Fruit fly (Drosophila melanogaster): ENCODE data around the gene CG4594.

The CG4594 gene

dm6 chr2L:9919949-9920348 lies at the start of gene CG4594:
CG4594 (plus strand) TSS chr2L:9920160.
- no peak for TF ChIP-seq noc (tag; optimal IDR thresholded peaks at IDR 0.05)

- TF ChIP-seq noc (tag; optimal IDR thresholded peaks at IDR 0.05): no peak
Observed at dm6 chr2L:9882393-9882971, 37.5 kb upstream of the CG4594 start.

- no peak for TF ChIP-seq noc (tag; optimal IDR thresholded peaks at IDR 0.05)
Observed at dm6 chr2L:9886086-9886485, 33.9 kb upstream of the CG4594 start, which contains the start of gene nAChRalpha6. nAChRalpha6 (minus strand) TSS chr2L:9886250.

dm6 chr2L:9887856-9888269 lies 32.1 kb upstream of the CG4594 start, which contains the start of gene Fkbp59:
Fkbp59 (plus strand) TSS chr2L:9888005.
- no peak for TF ChIP-seq noc (tag; optimal IDR thresholded peaks at IDR 0.05)

DNA sequence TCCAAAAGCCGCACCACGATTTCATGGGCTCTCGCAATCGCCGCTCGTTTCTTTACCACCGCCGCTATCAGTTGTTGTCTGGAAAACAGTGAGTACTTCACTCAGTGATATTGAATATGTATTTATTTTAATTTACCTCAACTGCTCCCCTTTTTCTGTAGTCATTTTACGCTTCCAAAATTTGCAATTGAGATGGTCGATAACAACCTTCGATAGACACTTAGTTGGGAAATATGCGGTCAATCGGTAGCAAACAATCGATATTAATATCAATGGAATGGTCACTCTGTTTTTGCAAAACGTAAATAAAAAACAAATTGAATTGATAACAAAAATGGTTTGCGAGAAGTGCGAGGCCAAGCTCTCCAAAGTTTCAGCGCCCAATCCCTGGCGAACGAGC lies 29.4 kb upstream of the CG4594 start, which contains the start of the genes CG34183 and CG4537:
Gene CG34183 (minus strand): TSS at position 197 of the 400 bp plus-strand sequence.
Gene CG4537 (plus strand): TSS at position 310 of the 400 bp plus-strand sequence.
- TF ChIP-seq noc (tag; optimal IDR thresholded peaks at IDR 0.05): no peak

DNA sequence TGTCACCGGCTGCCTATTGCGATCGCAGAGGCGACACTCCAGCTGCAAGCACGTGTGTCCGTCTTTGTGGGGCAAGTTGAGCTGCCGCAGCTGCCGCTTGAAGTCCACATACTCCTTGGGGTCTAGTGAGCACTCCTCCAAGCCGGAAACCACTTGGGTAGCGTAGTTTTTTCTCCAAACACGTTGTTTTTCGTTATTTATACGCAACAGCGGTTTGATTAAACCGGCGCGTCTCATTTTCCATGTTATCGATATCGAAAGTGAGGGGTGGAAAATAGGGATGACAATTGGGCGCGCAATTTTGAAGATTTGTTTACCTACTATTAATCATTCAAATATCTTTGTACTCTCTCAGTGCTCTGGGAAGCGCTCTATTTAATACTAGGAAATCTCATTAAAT lies 26.8 kb upstream of the CG4594 start, which contains the start of gene mtDNA-helicase:
Gene mtDNA-helicase (minus strand): TSS at position 264 of the 400 bp plus-strand sequence.
- no peak for TF ChIP-seq noc (tag; optimal IDR thresholded peaks at IDR 0.05)

DNA sequence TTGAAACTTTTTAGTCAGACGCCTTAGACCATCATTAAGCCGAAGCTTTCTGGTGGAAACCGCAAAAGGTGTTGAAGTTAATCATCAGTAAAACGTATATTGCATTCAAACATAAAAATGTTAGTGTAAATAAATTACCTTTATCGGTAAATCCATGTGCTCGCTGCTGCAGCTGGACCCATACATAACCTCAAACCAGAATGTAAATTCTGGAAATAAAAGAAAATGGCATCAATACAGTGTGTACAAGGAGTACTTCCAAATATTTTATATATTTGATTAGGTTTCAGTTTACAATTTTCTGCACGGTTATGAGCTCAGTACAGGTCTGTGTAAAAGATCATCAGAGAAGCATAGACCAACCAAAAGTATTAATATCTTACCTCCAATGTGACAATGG lies 25.8 kb upstream of the CG4594 start:
- no peak for TF ChIP-seq noc (tag; optimal IDR thresholded peaks at IDR 0.05)

DNA sequence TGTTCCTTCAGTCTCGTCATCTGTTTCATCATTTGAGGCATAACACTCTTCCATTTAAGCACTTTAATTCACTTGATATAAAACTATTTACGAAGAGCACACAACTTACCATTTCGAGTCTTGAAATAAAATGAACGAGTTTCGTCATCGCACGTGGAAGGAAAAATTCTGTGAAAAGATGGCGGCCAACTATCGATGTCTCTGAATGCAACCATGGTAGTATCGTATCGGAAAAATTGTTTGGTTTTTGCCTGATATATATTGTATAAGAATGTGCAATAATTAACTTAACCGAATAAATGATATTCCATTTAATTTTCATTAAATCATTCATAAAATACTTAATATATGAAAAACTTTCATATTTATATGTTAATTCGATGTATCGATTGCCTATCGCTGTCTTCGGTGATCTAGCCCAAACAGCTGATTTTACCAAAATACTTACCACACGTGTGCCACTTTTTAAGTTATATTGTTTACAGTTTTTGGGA lies 25.0 kb upstream of the CG4594 start, which contains the start of gene Bka:
Gene Bka (plus strand): TSS at position 417 of the 494 bp plus-strand sequence.
- TF ChIP-seq noc (tag; optimal IDR thresholded peaks at IDR 0.05): peak; percentile 52

DNA sequence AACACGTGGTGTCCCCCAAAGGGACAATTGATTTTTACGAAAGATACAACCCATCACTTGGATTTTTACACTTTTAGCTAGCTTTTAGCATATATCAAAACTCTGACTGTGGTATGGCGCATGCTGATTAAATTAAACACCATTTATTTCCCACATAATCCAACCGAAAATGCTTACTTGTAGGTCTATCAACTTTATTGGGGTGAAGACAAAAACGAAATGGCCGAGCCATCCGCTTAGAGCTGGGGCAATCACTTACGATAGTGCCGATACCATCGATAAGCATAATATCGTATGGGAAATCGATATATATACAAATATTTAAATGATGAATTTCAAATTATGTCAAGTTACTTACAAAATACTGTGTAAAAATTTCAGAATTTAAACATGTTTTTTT lies 22.7 kb upstream of the CG4594 start, which contains the start of gene RpS2:
Gene RpS2 (minus strand): TSS at position 257 of the 400 bp plus-strand sequence.
- peak; percentile 20 for TF ChIP-seq noc (tag; optimal IDR thresholded peaks at IDR 0.05)

- TF ChIP-seq noc (tag; optimal IDR thresholded peaks at IDR 0.05): no peak
Observed at dm6 chr2L:9903028-9903427, 16.9 kb upstream of the CG4594 start, which contains the start of gene Muc30E. Muc30E (minus strand) TSS chr2L:9903128.

dm6 chr2L:9906641-9907040 lies 13.3 kb upstream of the CG4594 start:
- no peak for TF ChIP-seq noc (tag; optimal IDR thresholded peaks at IDR 0.05)

dm6 chr2L:9907320-9908256 lies 12.4 kb upstream of the CG4594 start:
- TF ChIP-seq noc (tag; optimal IDR thresholded peaks at IDR 0.05): no peak

DNA sequence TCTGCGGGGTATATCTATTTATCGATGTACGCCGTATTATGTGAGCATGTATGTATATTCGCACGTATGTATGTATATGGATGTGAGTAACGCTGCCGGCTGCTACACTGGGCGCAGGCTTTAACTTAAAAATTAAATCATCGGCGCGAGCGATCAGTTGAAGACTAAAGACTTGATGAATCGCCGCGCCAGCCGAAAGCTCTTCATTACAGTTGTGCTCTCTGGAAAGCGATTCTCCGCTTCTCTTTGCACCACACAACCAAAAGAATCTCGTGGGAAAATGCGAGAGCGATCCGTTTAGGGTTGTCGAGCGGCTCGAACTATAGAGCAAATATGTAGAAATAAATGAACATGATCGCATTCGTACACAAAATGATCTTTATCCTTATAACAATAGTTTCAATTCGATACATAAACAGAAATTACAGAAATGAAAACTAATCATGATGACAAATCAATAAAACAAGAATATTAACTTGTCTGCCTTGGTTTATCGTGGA lies 11.4 kb upstream of the CG4594 start, which contains the start of gene CG13124:
Gene CG13124 (minus strand): TSS at position 166 of the 500 bp plus-strand sequence.
- TF ChIP-seq noc (tag; optimal IDR thresholded peaks at IDR 0.05): no peak

DNA sequence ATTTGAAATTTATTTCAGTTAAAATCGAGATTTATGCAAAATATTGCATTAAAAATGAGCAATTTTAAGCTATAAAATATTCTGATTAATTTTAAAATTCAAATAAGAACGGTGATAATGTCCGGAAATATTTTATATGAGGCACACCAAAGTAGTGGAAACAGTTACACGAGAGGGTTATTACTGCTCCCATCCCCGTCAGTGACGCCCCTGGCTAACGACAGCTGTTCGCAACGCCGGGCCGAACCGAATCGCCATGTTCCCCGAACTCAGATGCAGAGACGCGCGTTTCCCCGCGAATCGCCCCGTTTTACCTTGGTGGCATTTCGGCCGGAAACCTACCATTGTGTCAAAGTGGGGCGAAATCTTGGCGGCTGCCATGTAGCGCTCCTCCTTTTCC lies 8.2 kb upstream of the CG4594 start:
- TF ChIP-seq noc (tag; optimal IDR thresholded peaks at IDR 0.05): peak; percentile 25

DNA sequence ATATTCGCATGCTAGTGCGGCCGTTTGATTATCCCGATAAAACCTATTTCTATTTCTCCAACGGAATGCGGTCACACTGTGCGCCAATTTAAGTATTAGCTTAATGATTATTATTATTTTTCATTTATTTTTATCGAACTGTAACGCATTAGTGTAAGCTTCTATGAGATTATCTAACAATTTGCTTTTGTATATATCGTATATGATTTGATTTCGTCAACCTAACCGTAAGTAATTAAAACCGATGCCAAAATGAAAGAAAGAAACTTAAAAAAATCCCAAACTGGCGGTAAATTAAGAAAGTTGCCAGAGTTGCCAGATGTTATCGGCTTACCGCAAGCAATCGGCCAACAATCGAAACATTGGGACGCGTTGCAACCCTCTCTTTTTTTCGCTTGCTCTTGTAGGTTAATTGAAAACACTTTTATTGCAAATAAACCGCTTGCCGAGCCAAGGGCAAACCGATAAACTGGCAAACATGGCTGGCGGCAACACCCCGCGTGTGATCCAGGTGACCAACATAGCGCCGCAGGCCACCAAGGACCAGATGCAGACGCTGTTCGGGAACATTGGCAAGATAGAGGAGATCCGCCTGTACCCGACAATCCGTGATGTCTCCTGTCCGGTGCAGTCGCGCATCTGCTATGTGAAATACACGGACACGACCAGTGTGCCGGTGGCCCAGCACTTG lies 7.2 kb upstream of the CG4594 start, which contains the start of the genes Etl1 and Srp54:
Gene Etl1 (minus strand): TSS at position 39 of the 691 bp plus-strand sequence.
Gene Srp54 (plus strand): TSS at position 342 of the 691 bp plus-strand sequence.
- TF ChIP-seq noc (tag; optimal IDR thresholded peaks at IDR 0.05): no peak

All from whole organism, larva.